Worm (Caenorhabditis elegans) whole organism, L4 larva: ENCODE measurements around the gene skat-1.
A peak's percentile ranks its signal among the peaks of the same experiment; 100 is the strongest.

Source experiments
- F49E8.2 ChIP-seq: sonication (generic microtip); optimal IDR thresholded peaks from 2 replicates; lab custom pipeline; 2016; ENCODE audit warnings: missing compliant biosample characterization, mild to moderate bottlenecking, missing genetic modification characterization, borderline replicate concordance
- Y75B8A.6 ChIP-seq: fragments of 200-800 bp; sonication (Bioruptor generic); IDR thresholded peaks from 2 replicates; pipeline ENCODE4 v1.3.6; 2022; ENCODE audit warnings: missing genetic modification reagents, missing genetic modification characterization, missing compliant biosample characterization
- ZK337.2 ChIP-seq: fragments of 200-800 bp; sonication (Bioruptor generic); IDR thresholded peaks from 2 replicates; pipeline ENCODE4 v1.3.6; 2022; ENCODE audit warnings: missing genetic modification reagents, missing genetic modification characterization, missing compliant biosample characterization
- aha-1 ChIP-seq: fragments of 150-350 bp; peaks from one replicate; lab custom pipeline; 2014; ENCODE audit warnings: missing biosample characterization, missing genetic modification characterization
- aly-2 ChIP-seq: sonication (generic microtip); optimal IDR thresholded peaks from 2 replicates; lab custom pipeline; 2018; ENCODE audit warnings: missing biosample characterization, missing genetic modification characterization
- arid-1 ChIP-seq: fragments of 200-800 bp; sonication (Bioruptor generic); conservative IDR thresholded peaks from 2 replicates; pipeline ENCODE4 v1.3.6; 2022; ENCODE audit warnings: missing genetic modification reagents, missing genetic modification characterization, missing compliant biosample characterization
- cey-2 ChIP-seq: sonication (generic microtip); optimal IDR thresholded peaks from 3 replicates; lab custom pipeline; 2017; ENCODE audit warnings: missing genetic modification characterization, mild to moderate bottlenecking, missing compliant biosample characterization, antibody characterized with exemption, borderline replicate concordance; ENCODE audit not compliant: insufficient read depth
- daf-16 ChIP-seq, 3 experiments: sonication (generic microtip); optimal IDR thresholded peaks; 2 replicates each; lab custom pipeline; 2016 to 2017; ENCODE audit warnings: missing genetic modification characterization in 3 of 3, missing genetic modification reagents in 3 of 3, mild to moderate bottlenecking in 2 of 3, missing compliant biosample characterization in 2 of 3, missing biosample characterization in 1 of 3, moderate library complexity in 1 of 3
- daf-19 ChIP-seq: fragments of 200-800 bp; sonication (Bioruptor generic); conservative IDR thresholded peaks from 2 replicates; pipeline ENCODE4 v1.3.6; 2022; ENCODE audit warnings: missing genetic modification characterization, missing compliant biosample characterization
- daf-8 ChIP-seq: fragments of 200-800 bp; sonication (Bioruptor generic); IDR thresholded peaks from 2 replicates; pipeline ENCODE4 v1.3.6; 2022; ENCODE audit warnings: missing genetic modification characterization, missing compliant biosample characterization
- dmd-6 ChIP-seq: fragments of 200-800 bp; sonication (Bioruptor generic); IDR thresholded peaks from 2 replicates; pipeline ENCODE4 v1.3.6; 2022; ENCODE audit warnings: missing genetic modification reagents, missing genetic modification characterization, missing compliant biosample characterization
- dmd-8 ChIP-seq: fragments of 200-800 bp; sonication (Bioruptor generic); IDR thresholded peaks from 2 replicates; pipeline ENCODE4 v1.3.6; 2022; ENCODE audit warnings: missing genetic modification characterization, missing compliant biosample characterization
- dpl-1 ChIP-seq: fragments of 150-350 bp; optimal IDR thresholded peaks from 2 replicates; lab custom pipeline; 2014; ENCODE audit warnings: missing biosample characterization, missing genetic modification reagents, missing genetic modification characterization
- fkh-10 ChIP-seq: fragments of 150-350 bp; optimal IDR thresholded peaks from 2 replicates; lab custom pipeline; 2014; ENCODE audit warnings: missing biosample characterization, missing genetic modification reagents, missing genetic modification characterization
- hlh-11 ChIP-seq: fragments of 200-800 bp; sonication (Bioruptor generic); optimal IDR thresholded peaks from 2 replicates; lab custom pipeline; 2018; ENCODE audit warnings: mild to moderate bottlenecking, missing genetic modification characterization, missing compliant biosample characterization
- hmg-1.1 ChIP-seq: fragments of 200-800 bp; sonication (Bioruptor generic); IDR thresholded peaks from 2 replicates; pipeline ENCODE4 v1.3.6; 2022; ENCODE audit warnings: missing genetic modification reagents, missing genetic modification characterization, missing compliant biosample characterization
- lim-7 ChIP-seq: fragments of 200-800 bp; sonication (Bioruptor generic); IDR thresholded peaks from 2 replicates; pipeline ENCODE4 v1.3.6; 2022; ENCODE audit warnings: missing genetic modification characterization, missing compliant biosample characterization
- lin-1 ChIP-seq: fragments of 200-800 bp; sonication (Bioruptor generic); IDR thresholded peaks from 2 replicates; pipeline ENCODE4 v1.3.6; 2022; ENCODE audit warnings: missing genetic modification reagents, missing genetic modification characterization, missing compliant biosample characterization
- lin-13 ChIP-seq: fragments of 150-350 bp; optimal IDR thresholded peaks from 2 replicates; lab custom pipeline; 2014; ENCODE audit warnings: missing biosample characterization, missing genetic modification reagents, missing genetic modification characterization
- lin-15B ChIP-seq: fragments of 150-350 bp; sonication (generic microtip); optimal IDR thresholded peaks from 3 replicates; lab custom pipeline; 2014; ENCODE audit warnings: missing biosample characterization, missing genetic modification characterization
- lin-38 ChIP-seq: fragments of 200-800 bp; sonication (Bioruptor generic); IDR thresholded peaks from 2 replicates; pipeline ENCODE4 v1.3.6; 2022; ENCODE audit warnings: missing genetic modification reagents, missing genetic modification characterization, missing compliant biosample characterization
- lsy-2 ChIP-seq, 2 experiments: fragments of 150-350 bp in 1 of 2; sonication (generic microtip) in 1 of 2; optimal IDR thresholded peaks; 2 replicates each; lab custom pipeline; 2014 to 2017; ENCODE audit warnings: missing biosample characterization in 2 of 2, missing genetic modification characterization in 2 of 2
- mep-1 ChIP-seq: fragments of 150-350 bp; sonication (generic microtip); optimal IDR thresholded peaks from 3 replicates; lab custom pipeline; 2014; ENCODE audit warnings: missing biosample characterization, missing genetic modification characterization
- mes-2 ChIP-seq: sonication (generic microtip); optimal IDR thresholded peaks from 2 replicates; lab custom pipeline; 2016; ENCODE audit warnings: missing genotype, mild to moderate bottlenecking, missing genetic modification characterization, missing compliant biosample characterization; ENCODE audit not compliant: poor library complexity, severe bottlenecking
- mxl-3 ChIP-seq: fragments of 200-800 bp; sonication (Bioruptor generic); optimal IDR thresholded peaks from 2 replicates; lab custom pipeline; 2018; ENCODE audit warnings: mild to moderate bottlenecking, missing genetic modification characterization, missing compliant biosample characterization
- nhr-25 ChIP-seq: sonication (generic microtip); optimal IDR thresholded peaks from 2 replicates; lab custom pipeline; 2017; ENCODE audit warnings: missing genetic modification characterization, mild to moderate bottlenecking, missing compliant biosample characterization, antibody characterized with exemption, moderate library complexity, borderline replicate concordance; ENCODE audit not compliant: insufficient read depth
- nhr-41 ChIP-seq: fragments of 200-800 bp; sonication (Bioruptor generic); IDR thresholded peaks from 2 replicates; pipeline ENCODE4 v1.3.6; 2022; ENCODE audit warnings: missing genetic modification reagents, missing genetic modification characterization, missing compliant biosample characterization
- nhr-77 ChIP-seq: fragments of 150-350 bp; optimal IDR thresholded peaks from 2 replicates; lab custom pipeline; 2014; ENCODE audit warnings: missing biosample characterization, missing genetic modification characterization
- pha-4 ChIP-seq, 2 experiments: fragments of 150-350 bp in 1 of 2; fragments of 200-800 bp in 1 of 2; sonication (Bioruptor generic) in 1 of 2; IDR thresholded peaks in 1 of 2; optimal IDR thresholded peaks in 1 of 2; 2 replicates each; pipeline versions ENCODE4 v1.3.6 to Lab custom; 2014 to 2022; ENCODE audit warnings: missing genetic modification characterization in 2 of 2, missing genetic modification reagents in 2 of 2, missing biosample characterization in 1 of 2, missing compliant biosample characterization in 1 of 2
- rbr-2 ChIP-seq: sonication (generic microtip); optimal IDR thresholded peaks from 2 replicates; lab custom pipeline; 2016; ENCODE audit warnings: missing genotype, missing genetic modification characterization, missing compliant biosample characterization
- skn-1 ChIP-seq: fragments of 150-350 bp; optimal IDR thresholded peaks from 2 replicates; lab custom pipeline; 2014; ENCODE audit warnings: missing biosample characterization, missing genetic modification characterization
- spr-3 ChIP-seq: fragments of 200-800 bp; sonication (Bioruptor generic); optimal IDR thresholded peaks from 2 replicates; lab custom pipeline; 2018; ENCODE audit warnings: mild to moderate bottlenecking, missing genetic modification characterization, missing compliant biosample characterization
- tra-1 ChIP-seq: fragments of 200-800 bp; sonication (Bioruptor generic); IDR thresholded peaks from 2 replicates; pipeline ENCODE4 v1.3.6; 2022; ENCODE audit warnings: missing genetic modification reagents, missing genetic modification characterization, missing compliant biosample characterization
- unc-130 ChIP-seq: sonication (generic microtip); optimal IDR thresholded peaks from 2 replicates; lab custom pipeline; 2016; ENCODE audit warnings: missing genetic modification reagents, missing genetic modification characterization, missing compliant biosample characterization
- zag-1 ChIP-seq: fragments of 150-350 bp; optimal IDR thresholded peaks from 2 replicates; lab custom pipeline; 2014; ENCODE audit warnings: missing biosample characterization, missing genetic modification characterization
- ztf-11 ChIP-seq: fragments of 150-350 bp; optimal IDR thresholded peaks from 2 replicates; lab custom pipeline; 2014; ENCODE audit warnings: missing biosample characterization, missing genetic modification characterization
- ztf-7 ChIP-seq: fragments of 150-350 bp; optimal IDR thresholded peaks from 2 replicates; lab custom pipeline; 2014; ENCODE audit warnings: missing biosample characterization, missing genetic modification characterization

skat-1 gene

ce11 chrIII:8974835-8975234, 21.8 kb downstream of the skat-1 start (continued):
- no peak for TF ChIP-seq cey-2 (tag; lab: Kevin White, UChicago)
- no peak for TF ChIP-seq lin-15B (tag; lab: Kevin White, UChicago)
- no peak for TF ChIP-seq tra-1
- TF ChIP-seq daf-19 = no peak
- TF ChIP-seq lim-7 (GFP tag; lab: Robert Waterston, UW) = 0 out of 2 replicates have a peak, but pooled peaks have one; percentile 55
- TF ChIP-seq nhr-25 (tag; lab: Kevin White, UChicago) = no peak
- TF ChIP-seq zag-1 (tag; lab: Kevin White, UChicago) = no peak
- no peak for TF ChIP-seq fkh-10 (GFP tag; lab: Kevin White, UChicago)
- TF ChIP-seq pha-4 (GFP tag; IDR thresholded peaks at IDR 0.05; lab: Robert Waterston, UW) = peak; percentile 33; the same call in 1 of the 2 replicates
- TF ChIP-seq pha-4 (tag; optimal IDR thresholded peaks at IDR 0.05; lab: Kevin White, UChicago) = no peak
- TF ChIP-seq nhr-41 (GFP tag; lab: Robert Waterston, UW) = no peak
- no peak for TF ChIP-seq ztf-11 (tag; lab: Kevin White, UChicago)
- no peak for TF ChIP-seq nhr-77 (tag; lab: Kevin White, UChicago)
- no peak for TF ChIP-seq hlh-11
- TF ChIP-seq aly-2 (tag; lab: Kevin White, UChicago) = no peak
- no peak for TF ChIP-seq lin-13 (GFP tag; lab: Kevin White, UChicago)
- no peak for TF ChIP-seq spr-3
- TF ChIP-seq ZK337.2 (GFP tag; lab: Robert Waterston, UW) = no peak
- no peak for TF ChIP-seq dmd-8 (GFP tag; lab: Robert Waterston, UW)
- TF ChIP-seq Y75B8A.6 (GFP tag; lab: Robert Waterston, UW) = no peak

- TF ChIP-seq mes-2 (tag; lab: Kevin White, UChicago) (peak; percentile 43), lin-13 (GFP tag; lab: Kevin White, UChicago) (no peak)
- TF ChIP-seq, all 104 proteins: peak for 1
Observed at ce11 chrIII:8973826-8974225, 22.8 kb downstream of the skat-1 start, which contains the start of gene R08D7.5. TSS of gene R08D7.5 (plus strand) at chrIII:8974126.

- TF ChIP-seq lin-1 (GFP tag; lab: Robert Waterston, UW) (no peak), hmg-1.1 (GFP tag; lab: Robert Waterston, UW) (0 out of 2 replicates have a peak, but pooled peaks have one; percentile 36)
Observed at ce11 chrIII:8973163-8973562, 23.4 kb downstream of the skat-1 start.

- peak; percentile 65 for TF ChIP-seq aha-1 (tag; lab: Kevin White, UChicago)
- TF ChIP-seq skn-1 = no peak
- peak; percentile 88 for TF ChIP-seq mes-2 (tag; lab: Kevin White, UChicago)
- no peak for TF ChIP-seq unc-130 (GFP tag; lab: Kevin White, UChicago)
- TF ChIP-seq daf-8 = no peak
- TF ChIP-seq ztf-7 (tag; lab: Kevin White, UChicago) = peak; percentile 34
- TF ChIP-seq hmg-1.1 (GFP tag; lab: Robert Waterston, UW) = peak; percentile 57; the same call in 1 of the 2 replicates
- peak; percentile 64 for TF ChIP-seq mep-1 (tag; lab: Kevin White, UChicago)
- 0 out of 2 replicates have a peak, but pooled peaks have one; percentile 31 for TF ChIP-seq pha-4 (GFP tag; IDR thresholded peaks at IDR 0.05; lab: Robert Waterston, UW)
- TF ChIP-seq pha-4 (tag; optimal IDR thresholded peaks at IDR 0.05; lab: Kevin White, UChicago) = no peak
- TF ChIP-seq dpl-1 = peak; percentile 69
- TF ChIP-seq lin-38 (GFP tag; lab: Robert Waterston, UW) = peak; percentile 70
- TF ChIP-seq F49E8.2 (tag; lab: Kevin White, UChicago) = no peak
- TF ChIP-seq hlh-11 = peak; percentile 51
- peak; percentile 45 for TF ChIP-seq dmd-6 (GFP tag; lab: Robert Waterston, UW)
- peak in 1 of 2 experiments; percentile 80 for TF ChIP-seq lsy-2 (tag; optimal IDR thresholded peaks at IDR 0.05; lab: Kevin White, UChicago)
- TF ChIP-seq rbr-2 (tag; lab: Kevin White, UChicago) = peak; percentile 65
- TF ChIP-seq Y75B8A.6 (GFP tag; lab: Robert Waterston, UW) = no peak
- peak; percentile 52; the same call in 1 of the 2 replicates for TF ChIP-seq arid-1
- TF ChIP-seq daf-16 (GFP tag; optimal IDR thresholded peaks at IDR 0.05; lab: Kevin White, UChicago) = peak in 1 of 2 experiments; percentile 35
- TF ChIP-seq daf-16 (tag; optimal IDR thresholded peaks at IDR 0.05; lab: Kevin White, UChicago) = peak; percentile 33
- peak; percentile 13 for TF ChIP-seq mxl-3 (GFP tag; lab: Kevin White, UChicago)
Observed at ce11 chrIII:8971255-8972020, 25.1 kb downstream of the skat-1 start, which contains the start of the genes eif-3.D and R08D7.4. TSS of gene eif-3.D (minus strand) at chrIII:8971578. TSS of gene R08D7.4 (plus strand) at chrIII:8971892.
